Fruit fly (Drosophila melanogaster): ENCODE results near the gene CG31086.

Gene CG31086

DNA sequence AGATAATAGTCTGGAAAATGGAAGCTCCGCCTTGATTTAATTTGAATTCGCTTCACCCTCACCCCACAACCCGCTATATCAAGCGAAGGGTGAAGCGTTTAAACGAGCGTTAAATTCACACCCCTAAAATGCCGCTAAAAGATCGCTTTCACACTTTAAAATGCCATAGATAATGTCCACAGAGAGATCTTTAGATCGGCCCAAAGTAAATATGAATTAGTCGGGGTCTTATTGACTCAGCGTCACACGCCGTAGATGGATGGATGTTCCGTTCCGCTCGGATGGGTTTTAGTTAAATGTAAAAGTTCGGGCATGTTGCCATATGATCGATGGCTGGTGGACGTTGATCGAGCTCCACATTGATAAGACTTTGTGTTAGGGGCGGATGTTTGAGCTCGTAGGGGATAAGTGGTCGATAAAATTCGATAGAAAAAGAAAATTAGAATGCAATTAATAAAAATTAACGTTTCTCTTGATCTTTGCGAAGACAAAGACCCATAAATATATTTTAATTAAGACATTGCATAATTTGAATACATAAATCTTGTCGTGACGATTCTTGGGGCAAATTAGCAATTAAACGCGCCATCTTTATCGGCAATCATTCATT, 43.1 kb downstream of the CG31086 start (continued):
- TF ChIP-seq CG32772 (GFP tag; IDR thresholded peaks at IDR 0.05) = peak; percentile 66
- TF ChIP-seq CG1529 (GFP tag; optimal IDR thresholded peaks at IDR 0.05) = peak; percentile 88
- no peak for TF ChIP-seq fru (optimal IDR thresholded peaks at IDR 0.05)
- TF ChIP-seq Nf-YB (GFP tag; optimal IDR thresholded peaks at IDR 0.05) = peak; percentile 54
- TF ChIP-seq sisA (GFP tag; IDR thresholded peaks at IDR 0.05) = peak; percentile 47; the same call in 1 of the 2 replicates
- TF ChIP-seq CG10209 (GFP tag; optimal IDR thresholded peaks at IDR 0.05) = peak; percentile 91
- TF ChIP-seq toy (GFP tag; IDR thresholded peaks at IDR 0.05) = peak; percentile 81
- no peak for TF ChIP-seq CG34224 (GFP tag; IDR thresholded peaks at IDR 0.05; ENCODE audit: partially characterized antibody)
- TF ChIP-seq CG34376 (GFP tag; optimal IDR thresholded peaks at IDR 0.05) = peak; percentile 64
- TF ChIP-seq CG12659 (GFP tag; optimal IDR thresholded peaks at IDR 0.05) = peak; percentile 82
- TF ChIP-seq CG17802 (tag; optimal IDR thresholded peaks at IDR 0.05) = peak; percentile 48
- TF ChIP-seq fd102C (GFP tag; optimal IDR thresholded peaks at IDR 0.05) = peak; percentile 60
- peak; percentile 67 for TF ChIP-seq dm (GFP tag; optimal IDR thresholded peaks at IDR 0.05)
- TF ChIP-seq usp (GFP tag; optimal IDR thresholded peaks at IDR 0.05) = no peak
- TF ChIP-seq row (GFP tag; IDR thresholded peaks at IDR 0.05) = no peak
- TF ChIP-seq hth (optimal IDR thresholded peaks at IDR 0.05) = no peak
- TF ChIP-seq CG14014 (GFP tag; IDR thresholded peaks at IDR 0.05) = peak; percentile 83; the same call in 1 of the 2 replicates
- TF ChIP-seq Aef1 (GFP tag; IDR thresholded peaks at IDR 0.05) = no peak
- TF ChIP-seq Atf-2 (GFP tag; optimal IDR thresholded peaks at IDR 0.05) = peak; percentile 86
- peak; percentile 53 for TF ChIP-seq bigmax (GFP tag; optimal IDR thresholded peaks at IDR 0.05)
- peak; percentile 87 for TF ChIP-seq CG9727 (GFP tag; optimal IDR thresholded peaks at IDR 0.05)
- peak; percentile 68 for TF ChIP-seq HLH54F (GFP tag; optimal IDR thresholded peaks at IDR 0.05)
- TF ChIP-seq jing (GFP tag; optimal IDR thresholded peaks at IDR 0.05) = peak; percentile 56
- TF ChIP-seq Spps (tag; optimal IDR thresholded peaks at IDR 0.05) = peak; percentile 61
- TF ChIP-seq tap (tag; optimal IDR thresholded peaks at IDR 0.05) = peak; percentile 72
- TF ChIP-seq CG1603 (tag; optimal IDR thresholded peaks at IDR 0.05) = peak; percentile 88
- TF ChIP-seq Rfx (GFP tag; IDR thresholded peaks at IDR 0.05) = peak; percentile 86
- TF ChIP-seq Sry-β (GFP tag; optimal IDR thresholded peaks at IDR 0.05) = peak; percentile 59
- peak; percentile 7 for TF ChIP-seq CG4617 (GFP tag; optimal IDR thresholded peaks at IDR 0.05; ENCODE audit: borderline replicate concordance)
- peak; percentile 90 for TF ChIP-seq sob (GFP tag; IDR thresholded peaks at IDR 0.05)
- TF ChIP-seq B-H1 (GFP tag; IDR thresholded peaks at IDR 0.05) = peak; percentile 74
- TF ChIP-seq CG16813 (GFP tag; IDR thresholded peaks at IDR 0.05; ENCODE audit: partially characterized antibody) = no peak
- TF ChIP-seq Trl (optimal IDR thresholded peaks at IDR 0.05) = no peak
- TF ChIP-seq Trl (GFP tag; optimal IDR thresholded peaks at IDR 0.05) = peak; percentile 95
- peak; percentile 49 for TF ChIP-seq CG13624 (GFP tag; optimal IDR thresholded peaks at IDR 0.05)
- TF ChIP-seq Dip3 (GFP tag; optimal IDR thresholded peaks at IDR 0.05) = peak; percentile 86
- TF ChIP-seq da (GFP tag; optimal IDR thresholded peaks at IDR 0.05) = peak; percentile 71
- peak; percentile 95 for TF ChIP-seq Ets65A (GFP tag)
- TF ChIP-seq CG6765 (GFP tag; optimal IDR thresholded peaks at IDR 0.05) = peak; percentile 66
- TF ChIP-seq CG30403 (GFP tag; optimal IDR thresholded peaks at IDR 0.05) = peak; percentile 47
- peak; percentile 74 for TF ChIP-seq sug (tag; optimal IDR thresholded peaks at IDR 0.05)
- peak; percentile 32 for TF ChIP-seq CG17829 (tag; optimal IDR thresholded peaks at IDR 0.05)
- TF ChIP-seq Dek (tag; optimal IDR thresholded peaks at IDR 0.05) = peak; percentile 69
- peak; percentile 48 for TF ChIP-seq CG8924 (tag; optimal IDR thresholded peaks at IDR 0.05)
- TF ChIP-seq chinmo (GFP tag; IDR thresholded peaks at IDR 0.05; ENCODE audit: partially characterized antibody) = no peak
- peak; percentile 62 for TF ChIP-seq CG3995 (GFP tag; optimal IDR thresholded peaks at IDR 0.05)
- TF ChIP-seq ase (GFP tag; IDR thresholded peaks at IDR 0.05) = peak; percentile 29; the same call in 1 of the 3 replicates
- no peak for TF ChIP-seq CG4404 (GFP tag; IDR thresholded peaks at IDR 0.05)
- no peak for TF ChIP-seq Tbp (GFP tag; optimal IDR thresholded peaks at IDR 0.05)
- peak; percentile 51; the same call in 1 of the 2 replicates for TF ChIP-seq CG10321 (GFP tag; IDR thresholded peaks at IDR 0.05)
- peak; percentile 73 for TF ChIP-seq CG14710 (tag; optimal IDR thresholded peaks at IDR 0.05)
- TF ChIP-seq en (GFP tag; optimal IDR thresholded peaks at IDR 0.05) = peak; percentile 63
